Worm (Caenorhabditis elegans) whole organism, L4 larva: ENCODE results near the gene C25G4.2.

ENCODE experiments used
- D1046.2 ChIP-seq: fragments of 200-800 bp; sonication (Bioruptor generic); IDR thresholded peaks from 2 replicates; pipeline ENCODE4 v1.3.6; 2022; ENCODE audit warnings: missing genetic modification characterization, missing compliant biosample characterization
- F10B5.3 ChIP-seq: sonication (generic microtip); optimal IDR thresholded peaks from 2 replicates; lab custom pipeline; 2016; ENCODE audit warnings: mild to moderate bottlenecking, missing genetic modification characterization, missing compliant biosample characterization
- F26F4.8 ChIP-seq: fragments of 200-800 bp; sonication (Bioruptor generic); conservative IDR thresholded peaks from 2 replicates; pipeline ENCODE4 v1.3.6; 2022; ENCODE audit warnings: missing genetic modification characterization, missing compliant biosample characterization
- T26A8.4 ChIP-seq: fragments of 200-800 bp; sonication (Bioruptor generic); IDR thresholded peaks from 2 replicates; pipeline ENCODE4 v1.3.6; 2022; ENCODE audit warnings: missing genetic modification characterization, missing compliant biosample characterization
- Y105C5A.15 ChIP-seq: fragments of 200-800 bp; sonication (Bioruptor generic); IDR thresholded peaks from 2 replicates; pipeline ENCODE4 v1.3.6; 2022; ENCODE audit warnings: missing genetic modification characterization, missing compliant biosample characterization
- Y48G9A.11 ChIP-seq: fragments of 200-800 bp; sonication (Bioruptor generic); IDR thresholded peaks from 2 replicates; pipeline ENCODE4 v1.3.6; 2022; ENCODE audit warnings: missing genetic modification reagents, missing genetic modification characterization, missing compliant biosample characterization
- Y75B8A.6 ChIP-seq: fragments of 200-800 bp; sonication (Bioruptor generic); IDR thresholded peaks from 2 replicates; pipeline ENCODE4 v1.3.6; 2022; ENCODE audit warnings: missing genetic modification reagents, missing genetic modification characterization, missing compliant biosample characterization
- aha-1 ChIP-seq: fragments of 150-350 bp; peaks from one replicate; lab custom pipeline; 2014; ENCODE audit warnings: missing biosample characterization, missing genetic modification characterization
- attf-4 ChIP-seq: sonication (generic microtip); optimal IDR thresholded peaks from 3 replicates; lab custom pipeline; 2017; ENCODE audit warnings: missing biosample characterization, missing genetic modification characterization
- ceh-28 ChIP-seq: fragments of 150-350 bp; optimal IDR thresholded peaks from 2 replicates; lab custom pipeline; 2014; ENCODE audit warnings: missing biosample characterization, missing genetic modification reagents, missing genetic modification characterization
- ceh-32 ChIP-seq: sonication (generic microtip); optimal IDR thresholded peaks from 2 replicates; lab custom pipeline; 2016; ENCODE audit warnings: mild to moderate bottlenecking, missing genetic modification characterization, missing compliant biosample characterization; ENCODE audit not compliant: poor library complexity
- ceh-62 ChIP-seq: sonication (generic microtip); optimal IDR thresholded peaks from 2 replicates; lab custom pipeline; 2017; ENCODE audit warnings: missing biosample characterization, missing genetic modification characterization
- cey-2 ChIP-seq: sonication (generic microtip); optimal IDR thresholded peaks from 3 replicates; lab custom pipeline; 2017; ENCODE audit warnings: missing genetic modification characterization, mild to moderate bottlenecking, missing compliant biosample characterization, antibody characterized with exemption, borderline replicate concordance; ENCODE audit not compliant: insufficient read depth
- daf-16 ChIP-seq, 3 experiments: sonication (generic microtip); optimal IDR thresholded peaks; 2 replicates each; lab custom pipeline; 2016 to 2017; ENCODE audit warnings: missing genetic modification characterization in 3 of 3, missing genetic modification reagents in 3 of 3, mild to moderate bottlenecking in 2 of 3, missing compliant biosample characterization in 2 of 3, missing biosample characterization in 1 of 3, moderate library complexity in 1 of 3
- daf-8 ChIP-seq: fragments of 200-800 bp; sonication (Bioruptor generic); IDR thresholded peaks from 2 replicates; pipeline ENCODE4 v1.3.6; 2022; ENCODE audit warnings: missing genetic modification characterization, missing compliant biosample characterization
- dmd-8 ChIP-seq: fragments of 200-800 bp; sonication (Bioruptor generic); IDR thresholded peaks from 2 replicates; pipeline ENCODE4 v1.3.6; 2022; ENCODE audit warnings: missing genetic modification characterization, missing compliant biosample characterization
- dve-1 ChIP-seq: sonication (generic microtip); optimal IDR thresholded peaks from 2 replicates; lab custom pipeline; 2017; ENCODE audit warnings: antibody characterized with exemption, mild to moderate bottlenecking, missing genetic modification characterization, missing compliant biosample characterization; ENCODE audit not compliant: insufficient read depth
- egl-43 ChIP-seq: fragments of 200-800 bp; sonication (Bioruptor generic); IDR thresholded peaks from 2 replicates; pipeline ENCODE4 v1.3.6; 2022; ENCODE audit warnings: missing genetic modification reagents, missing genetic modification characterization, missing compliant biosample characterization
- fkh-10 ChIP-seq: fragments of 150-350 bp; optimal IDR thresholded peaks from 2 replicates; lab custom pipeline; 2014; ENCODE audit warnings: missing biosample characterization, missing genetic modification reagents, missing genetic modification characterization
- gei-8 ChIP-seq: fragments of 200-800 bp; sonication (Bioruptor generic); optimal IDR thresholded peaks from 2 replicates; lab custom pipeline; 2018; ENCODE audit warnings: mild to moderate bottlenecking, missing genetic modification characterization, missing compliant biosample characterization
- hlh-11 ChIP-seq: fragments of 200-800 bp; sonication (Bioruptor generic); optimal IDR thresholded peaks from 2 replicates; lab custom pipeline; 2018; ENCODE audit warnings: mild to moderate bottlenecking, missing genetic modification characterization, missing compliant biosample characterization
- hmg-1.1 ChIP-seq: fragments of 200-800 bp; sonication (Bioruptor generic); IDR thresholded peaks from 2 replicates; pipeline ENCODE4 v1.3.6; 2022; ENCODE audit warnings: missing genetic modification reagents, missing genetic modification characterization, missing compliant biosample characterization
- jun-1 ChIP-seq: fragments of 150-350 bp; optimal IDR thresholded peaks from 2 replicates; lab custom pipeline; 2014; ENCODE audit warnings: missing biosample characterization, missing genetic modification reagents, missing genetic modification characterization
- lin-13 ChIP-seq: fragments of 150-350 bp; optimal IDR thresholded peaks from 2 replicates; lab custom pipeline; 2014; ENCODE audit warnings: missing biosample characterization, missing genetic modification reagents, missing genetic modification characterization
- lin-15B ChIP-seq: fragments of 150-350 bp; sonication (generic microtip); optimal IDR thresholded peaks from 3 replicates; lab custom pipeline; 2014; ENCODE audit warnings: missing biosample characterization, missing genetic modification characterization
- lin-39 ChIP-seq: fragments of 150-350 bp; optimal IDR thresholded peaks from 2 replicates; lab custom pipeline; 2014; ENCODE audit warnings: missing biosample characterization, missing genetic modification reagents, missing genetic modification characterization
- lir-3 ChIP-seq: sonication (generic microtip); optimal IDR thresholded peaks from 2 replicates; lab custom pipeline; 2016; ENCODE audit warnings: mild to moderate bottlenecking, missing genetic modification characterization, missing compliant biosample characterization
- lsy-2 ChIP-seq, 2 experiments: fragments of 150-350 bp in 1 of 2; sonication (generic microtip) in 1 of 2; optimal IDR thresholded peaks; 2 replicates each; lab custom pipeline; 2014 to 2017; ENCODE audit warnings: missing biosample characterization in 2 of 2, missing genetic modification characterization in 2 of 2
- mep-1 ChIP-seq: fragments of 150-350 bp; sonication (generic microtip); optimal IDR thresholded peaks from 3 replicates; lab custom pipeline; 2014; ENCODE audit warnings: missing biosample characterization, missing genetic modification characterization
- nhr-10 ChIP-seq: fragments of 150-350 bp; optimal IDR thresholded peaks from 2 replicates; lab custom pipeline; 2014; ENCODE audit warnings: missing biosample characterization, missing genetic modification characterization
- nhr-111 ChIP-seq: fragments of 200-800 bp; sonication (Bioruptor generic); optimal IDR thresholded peaks from 2 replicates; lab custom pipeline; 2018; ENCODE audit warnings: mild to moderate bottlenecking, missing genetic modification characterization, missing compliant biosample characterization
- nhr-237 ChIP-seq: sonication (generic microtip); optimal IDR thresholded peaks from 2 replicates; lab custom pipeline; 2017; ENCODE audit warnings: missing biosample characterization, missing genetic modification characterization
- nhr-28 ChIP-seq: fragments of 150-350 bp; optimal IDR thresholded peaks from 2 replicates; lab custom pipeline; 2014; ENCODE audit warnings: missing biosample characterization, missing genetic modification characterization
- nhr-77 ChIP-seq: fragments of 150-350 bp; optimal IDR thresholded peaks from 2 replicates; lab custom pipeline; 2014; ENCODE audit warnings: missing biosample characterization, missing genetic modification characterization
- pha-4 ChIP-seq, 2 experiments: fragments of 150-350 bp in 1 of 2; fragments of 200-800 bp in 1 of 2; sonication (Bioruptor generic) in 1 of 2; IDR thresholded peaks in 1 of 2; optimal IDR thresholded peaks in 1 of 2; 2 replicates each; pipeline versions ENCODE4 v1.3.6 to Lab custom; 2014 to 2022; ENCODE audit warnings: missing genetic modification characterization in 2 of 2, missing genetic modification reagents in 2 of 2, missing biosample characterization in 1 of 2, missing compliant biosample characterization in 1 of 2
- php-3 ChIP-seq: fragments of 200-800 bp; sonication (Bioruptor generic); IDR thresholded peaks from 2 replicates; pipeline ENCODE4 v1.3.6; 2022; ENCODE audit warnings: missing genetic modification reagents, missing genetic modification characterization, missing compliant biosample characterization
- rbr-2 ChIP-seq: sonication (generic microtip); optimal IDR thresholded peaks from 2 replicates; lab custom pipeline; 2016; ENCODE audit warnings: missing genotype, missing genetic modification characterization, missing compliant biosample characterization
- set-16 ChIP-seq: fragments of 200-800 bp; sonication (Bioruptor generic); IDR thresholded peaks from 2 replicates; pipeline ENCODE4 v1.3.6; 2022; ENCODE audit warnings: missing genetic modification reagents, missing genetic modification characterization, missing compliant biosample characterization
- tag-97 ChIP-seq: fragments of 200-800 bp; sonication (Bioruptor generic); IDR thresholded peaks from 2 replicates; pipeline ENCODE4 v1.3.6; 2022; ENCODE audit warnings: missing genetic modification characterization, missing compliant biosample characterization
- tra-1 ChIP-seq: fragments of 200-800 bp; sonication (Bioruptor generic); IDR thresholded peaks from 2 replicates; pipeline ENCODE4 v1.3.6; 2022; ENCODE audit warnings: missing genetic modification reagents, missing genetic modification characterization, missing compliant biosample characterization
- unc-130 ChIP-seq: sonication (generic microtip); optimal IDR thresholded peaks from 2 replicates; lab custom pipeline; 2016; ENCODE audit warnings: missing genetic modification reagents, missing genetic modification characterization, missing compliant biosample characterization
- unc-62 ChIP-seq, 3 experiments: fragments of 150-350 bp in 1 of 3; sonication (generic microtip); optimal IDR thresholded peaks in 2 of 3; peaks in 1 of 3; 1 replicate in 1 of 3; 2 replicates in 2 of 3; lab custom pipeline; 2014 to 2017; ENCODE audit warnings: missing biosample characterization in 3 of 3, missing genetic modification characterization in 3 of 3, missing genetic modification reagents in 3 of 3, missing genotype in 1 of 3
- vab-7 ChIP-seq: fragments of 200-800 bp; sonication (Bioruptor generic); IDR thresholded peaks from 2 replicates; pipeline ENCODE4 v1.3.6; 2022; ENCODE audit warnings: missing genetic modification reagents, missing genetic modification characterization, missing compliant biosample characterization
- ztf-7 ChIP-seq: fragments of 150-350 bp; optimal IDR thresholded peaks from 2 replicates; lab custom pipeline; 2014; ENCODE audit warnings: missing biosample characterization, missing genetic modification characterization

The C25G4.2 gene

DNA sequence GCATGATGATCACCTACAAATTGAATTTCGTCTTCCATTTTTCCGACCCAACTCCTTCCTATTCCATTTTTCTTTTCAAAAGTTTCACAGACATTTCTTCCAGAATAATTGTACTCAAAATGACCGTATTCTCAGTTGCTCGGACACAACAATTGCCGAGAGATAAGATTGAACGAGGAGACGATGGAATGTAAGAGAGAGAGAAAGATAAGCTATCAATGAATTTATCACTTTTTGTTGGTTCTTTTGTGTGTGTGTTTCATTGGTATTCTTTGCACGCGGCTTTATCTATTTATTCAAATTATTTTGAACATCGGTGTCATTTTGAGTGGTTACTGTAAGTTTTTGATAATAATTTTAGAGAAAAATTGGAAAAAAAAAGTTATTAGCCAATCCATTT lies 23.4 kb downstream of the C25G4.2 start, which contains the start of gene ugt-65 (continued):
- TF ChIP-seq pha-4 (GFP tag; IDR thresholded peaks at IDR 0.05; lab: Robert Waterston, UW) (no peak), pha-4 (tag; optimal IDR thresholded peaks at IDR 0.05; lab: Kevin White, UChicago) (no peak), unc-62 (GFP tag; optimal IDR thresholded peaks at IDR 0.05 in 1 of 2; lab: Kevin White, UChicago) (no peak), unc-62 (tag; optimal IDR thresholded peaks at IDR 0.05; lab: Kevin White, UChicago) (no peak), Y75B8A.6 (no peak), nhr-28 (tag; lab: Kevin White, UChicago) (peak; percentile 72)

DNA sequence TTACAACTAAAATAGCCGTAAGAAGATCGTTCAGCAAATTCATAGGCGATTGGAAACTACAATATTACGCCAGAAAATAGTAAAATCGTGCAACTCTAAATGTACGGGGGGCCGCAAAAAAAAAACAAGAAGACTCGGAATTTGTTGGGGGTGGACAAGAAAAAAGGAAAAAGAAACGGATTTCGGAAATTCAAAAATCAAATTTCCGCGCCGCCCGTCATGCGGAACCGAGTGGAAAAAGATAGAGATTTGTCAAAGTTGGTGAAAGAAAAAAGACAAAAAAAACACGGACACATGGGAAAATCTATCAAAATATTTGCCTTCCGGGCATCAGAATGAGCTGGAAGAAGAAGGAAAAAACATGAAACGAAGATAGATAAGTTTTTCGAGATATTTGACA lies 24.5 kb downstream of the C25G4.2 start:
- TF ChIP-seq dmd-8 (GFP tag; lab: Robert Waterston, UW) (no peak), mep-1 (tag; lab: Kevin White, UChicago) (peak; percentile 14), lin-15B (tag; lab: Kevin White, UChicago) (no peak), nhr-111 (GFP tag; lab: Kevin White, UChicago) (no peak), Y75B8A.6 (no peak), tag-97 (no peak), ceh-28 (tag; lab: Kevin White, UChicago) (no peak), dve-1 (tag; lab: Kevin White, UChicago) (no peak), fkh-10 (GFP tag; lab: Kevin White, UChicago) (peak; percentile 54)

DNA sequence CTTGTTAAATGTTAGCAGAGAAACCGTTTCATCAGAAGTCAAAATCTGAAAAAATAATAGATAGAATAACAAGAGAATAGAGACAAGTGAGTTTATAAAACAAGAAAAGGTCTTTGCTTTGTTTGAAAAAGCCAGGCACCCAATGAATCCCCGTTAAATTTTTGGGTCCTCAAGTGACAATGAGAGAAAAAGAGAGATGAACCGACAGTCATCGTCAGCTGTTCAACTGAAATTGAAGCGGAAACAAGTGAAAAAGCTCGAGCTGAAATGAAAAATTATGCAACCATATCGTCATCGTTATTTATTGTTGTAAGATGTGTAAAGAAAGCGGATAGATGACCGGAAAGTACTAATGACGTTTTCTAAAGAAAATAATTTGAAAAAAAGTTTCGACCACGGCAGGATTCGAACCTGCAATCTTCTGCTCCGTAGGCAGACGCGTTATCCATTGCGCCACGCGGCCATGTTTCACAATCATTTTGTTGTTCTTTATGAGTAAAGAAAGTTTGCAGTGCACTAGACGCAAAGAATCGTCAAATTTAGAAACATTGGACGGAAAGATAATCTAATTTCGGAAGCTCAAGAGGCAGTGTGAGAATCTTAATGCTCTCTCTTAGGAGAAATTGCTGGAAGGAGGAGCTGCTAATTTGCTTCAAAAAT lies 26.2 kb downstream of the C25G4.2 start, which contains the start of gene F08G5.3:
Gene F08G5.3, minus strand, starts transcription at position 51 of the 660 bp plus-strand sequence.
- TF ChIP-seq php-3 (GFP tag; lab: Robert Waterston, UW): peak; percentile 31; the same call in 1 of the 2 replicates
- TF ChIP-seq nhr-111 (GFP tag; lab: Kevin White, UChicago): peak; percentile 69
- TF ChIP-seq rbr-2 (tag; lab: Kevin White, UChicago): peak; percentile 47
- no peak for TF ChIP-seq lin-13 (GFP tag; lab: Kevin White, UChicago)
- TF ChIP-seq F10B5.3 (tag; lab: Kevin White, UChicago): no peak
- TF ChIP-seq lsy-2 (tag; optimal IDR thresholded peaks at IDR 0.05; lab: Kevin White, UChicago): peak in 1 of 2 experiments; percentile 58
- peak; percentile 91 for TF ChIP-seq vab-7 (GFP tag; lab: Robert Waterston, UW)
- TF ChIP-seq daf-16 (GFP tag; optimal IDR thresholded peaks at IDR 0.05; lab: Kevin White, UChicago): peak in 1 of 2 experiments; percentile 80
- peak; percentile 44 for TF ChIP-seq daf-16 (tag; optimal IDR thresholded peaks at IDR 0.05; lab: Kevin White, UChicago)
- TF ChIP-seq nhr-10 (tag; lab: Kevin White, UChicago): no peak
- TF ChIP-seq F26F4.8 (GFP tag; lab: Robert Waterston, UW): peak; percentile 90
- peak; percentile 86 for TF ChIP-seq Y48G9A.11 (GFP tag; lab: Robert Waterston, UW)
- TF ChIP-seq T26A8.4 (GFP tag; lab: Robert Waterston, UW): peak; percentile 67
- TF ChIP-seq ztf-7: peak; percentile 78
- peak; percentile 76 for TF ChIP-seq hmg-1.1 (GFP tag; lab: Robert Waterston, UW)
- TF ChIP-seq Y105C5A.15 (GFP tag; lab: Robert Waterston, UW): peak; percentile 85; the same call in 1 of the 2 replicates
- TF ChIP-seq D1046.2: peak; percentile 82; the same call in 1 of the 2 replicates
- TF ChIP-seq lin-39 (tag; lab: Kevin White, UChicago): no peak
- TF ChIP-seq gei-8 (GFP tag; lab: Kevin White, UChicago): peak; percentile 72
- TF ChIP-seq hlh-11 (tag; lab: Kevin White, UChicago): peak; percentile 59
- TF ChIP-seq nhr-237: no peak
- TF ChIP-seq aha-1: no peak
- peak; percentile 91 for TF ChIP-seq pha-4 (GFP tag; IDR thresholded peaks at IDR 0.05; lab: Robert Waterston, UW)
- no peak for TF ChIP-seq pha-4 (tag; optimal IDR thresholded peaks at IDR 0.05; lab: Kevin White, UChicago)
- no peak for TF ChIP-seq ceh-32 (tag; lab: Kevin White, UChicago)
- no peak for TF ChIP-seq attf-4 (tag; lab: Kevin White, UChicago)
- TF ChIP-seq nhr-77 (tag; lab: Kevin White, UChicago): peak; percentile 32
- no peak for TF ChIP-seq daf-8 (GFP tag; lab: Robert Waterston, UW)
- TF ChIP-seq jun-1 (tag; lab: Kevin White, UChicago): no peak
- TF ChIP-seq egl-43 (GFP tag; lab: Robert Waterston, UW): peak; percentile 91
- peak; percentile 15 for TF ChIP-seq nhr-28 (tag; lab: Kevin White, UChicago)
- TF ChIP-seq ceh-62 (tag; lab: Kevin White, UChicago): no peak
- TF ChIP-seq set-16 (GFP tag; lab: Robert Waterston, UW): no peak
- TF ChIP-seq lir-3 (tag; lab: Kevin White, UChicago): peak; percentile 49
- TF ChIP-seq tra-1 (GFP tag; lab: Robert Waterston, UW): peak; percentile 78
- peak; percentile 68 for TF ChIP-seq unc-130 (GFP tag; lab: Kevin White, UChicago)
- no peak for TF ChIP-seq cey-2 (tag; lab: Kevin White, UChicago)
